Worm (Caenorhabditis elegans) whole organism, mixed stage, embryonic: ENCODE results near the gene K10D2.5.
A peak's percentile ranks its signal among the peaks of the same experiment; 100 is the strongest.

Experiments used
- M03D4.4 ChIP-seq: sonication (generic microtip); optimal IDR thresholded peaks from 2 replicates; lab custom pipeline; 2017; ENCODE audit warnings: mild to moderate bottlenecking, missing genetic modification characterization, missing compliant biosample characterization
- bed-3 ChIP-seq: fragments of 200-800 bp; sonication (Bioruptor generic); optimal IDR thresholded peaks from 3 replicates; lab custom pipeline; 2018; ENCODE audit warnings: mild to moderate bottlenecking, missing genetic modification characterization, moderate library complexity, missing compliant biosample characterization
- blmp-1 ChIP-seq: fragments of 150-350 bp; optimal IDR thresholded peaks from 2 replicates; lab custom pipeline; 2014; ENCODE audit warnings: missing biosample characterization, missing genetic modification characterization
- ceh-39 ChIP-seq: fragments of 150-350 bp; optimal IDR thresholded peaks from 2 replicates; lab custom pipeline; 2014; ENCODE audit warnings: missing biosample characterization, missing genetic modification characterization
- ceh-43 ChIP-seq: fragments of 200-800 bp; sonication (Bioruptor generic); optimal IDR thresholded peaks from 2 replicates; lab custom pipeline; 2018; ENCODE audit warnings: mild to moderate bottlenecking, missing genetic modification characterization, moderate library complexity, missing compliant biosample characterization
- ceh-83 ChIP-seq: fragments of 200-800 bp; sonication (Bioruptor generic); optimal IDR thresholded peaks from 2 replicates; lab custom pipeline; 2018; ENCODE audit warnings: mild to moderate bottlenecking, missing genetic modification characterization, missing compliant biosample characterization
- ces-1 ChIP-seq: fragments of 150-350 bp; optimal IDR thresholded peaks from 2 replicates; lab custom pipeline; 2014; ENCODE audit warnings: missing biosample characterization, missing genetic modification reagents, missing genetic modification characterization
- cnd-1 ChIP-seq: fragments of 200-800 bp; sonication (Bioruptor generic); optimal IDR thresholded peaks from 2 replicates; lab custom pipeline; 2018; ENCODE audit warnings: mild to moderate bottlenecking, missing genetic modification characterization, missing compliant biosample characterization
- drap-1 ChIP-seq: fragments of 200-800 bp; sonication (Bioruptor generic); optimal IDR thresholded peaks from 3 replicates; lab custom pipeline; 2018; ENCODE audit warnings: mild to moderate bottlenecking, missing genetic modification characterization, missing compliant biosample characterization
- elt-1 ChIP-seq: sonication (generic microtip); optimal IDR thresholded peaks from 2 replicates; lab custom pipeline; 2017; ENCODE audit warnings: missing genetic modification characterization, mild to moderate bottlenecking, missing compliant biosample characterization, antibody characterized with exemption, moderate library complexity, borderline replicate concordance; ENCODE audit not compliant: insufficient read depth
- elt-3 ChIP-seq: fragments of 150-350 bp; optimal IDR thresholded peaks from 2 replicates; lab custom pipeline; 2014; ENCODE audit warnings: missing biosample characterization, missing genetic modification characterization
- ham-2 ChIP-seq: fragments of 200-800 bp; sonication (Bioruptor generic); optimal IDR thresholded peaks from 2 replicates; lab custom pipeline; 2018; ENCODE audit warnings: mild to moderate bottlenecking, missing genetic modification characterization, missing compliant biosample characterization
- hlh-1 ChIP-seq: fragments of 150-350 bp; optimal IDR thresholded peaks from 2 replicates; lab custom pipeline; 2014; ENCODE audit warnings: missing biosample characterization, missing genetic modification reagents, missing genetic modification characterization
- lin-13 ChIP-seq: fragments of 150-350 bp; optimal IDR thresholded peaks from 2 replicates; lab custom pipeline; 2014; ENCODE audit warnings: missing biosample characterization, missing genetic modification characterization
- lin-32 ChIP-seq: fragments of 200-800 bp; sonication (Bioruptor generic); optimal IDR thresholded peaks from 2 replicates; lab custom pipeline; 2018; ENCODE audit warnings: mild to moderate bottlenecking, missing genetic modification characterization, missing compliant biosample characterization
- lsy-2 ChIP-seq: fragments of 150-350 bp; optimal IDR thresholded peaks from 2 replicates; lab custom pipeline; 2014; ENCODE audit warnings: missing biosample characterization, missing genetic modification characterization
- mab-5 ChIP-seq: fragments of 150-350 bp; optimal IDR thresholded peaks from 2 replicates; lab custom pipeline; 2014; ENCODE audit warnings: missing biosample characterization, missing genetic modification characterization
- mls-2 ChIP-seq: sonication (generic microtip); optimal IDR thresholded peaks from 2 replicates; lab custom pipeline; 2016; ENCODE audit warnings: mild to moderate bottlenecking, missing genetic modification characterization, moderate library complexity, missing compliant biosample characterization
- nhr-2 ChIP-seq: fragments of 150-350 bp; optimal IDR thresholded peaks from 2 replicates; lab custom pipeline; 2014; ENCODE audit warnings: missing biosample characterization, missing genetic modification characterization
- nhr-237 ChIP-seq: fragments of 150-350 bp; optimal IDR thresholded peaks from 2 replicates; lab custom pipeline; 2014; ENCODE audit warnings: missing biosample characterization, missing genetic modification characterization
- nhr-28 ChIP-seq: fragments of 150-350 bp; optimal IDR thresholded peaks from 2 replicates; lab custom pipeline; 2014; ENCODE audit warnings: missing biosample characterization, missing genetic modification characterization
- pha-4 ChIP-seq: fragments of 150-350 bp; optimal IDR thresholded peaks from 2 replicates; lab custom pipeline; 2018; ENCODE audit warnings: missing biosample characterization, missing genetic modification reagents, missing genetic modification characterization
- sem-2 ChIP-seq: fragments of 200-800 bp; sonication (Bioruptor generic); optimal IDR thresholded peaks from 2 replicates; lab custom pipeline; 2018; ENCODE audit warnings: mild to moderate bottlenecking, missing genetic modification characterization, missing compliant biosample characterization
- snpc-4 ChIP-seq: fragments of 150-350 bp; optimal IDR thresholded peaks from 2 replicates; lab custom pipeline; 2014; ENCODE audit warnings: missing biosample characterization, missing genetic modification characterization
- sptf-1 ChIP-seq: sonication (generic microtip); optimal IDR thresholded peaks from 2 replicates; lab custom pipeline; 2017; ENCODE audit warnings: mild to moderate bottlenecking, missing genetic modification characterization, moderate library complexity, missing compliant biosample characterization
- tbx-8 ChIP-seq: fragments of 200-800 bp; sonication (Bioruptor generic); optimal IDR thresholded peaks from 2 replicates; lab custom pipeline; 2018; ENCODE audit warnings: mild to moderate bottlenecking, missing genetic modification characterization, moderate library complexity, missing compliant biosample characterization
- unc-62 ChIP-seq: fragments of 150-350 bp; optimal IDR thresholded peaks from 2 replicates; lab custom pipeline; 2014; ENCODE audit warnings: missing biosample characterization, missing genetic modification reagents, missing genetic modification characterization
- zip-8 ChIP-seq: fragments of 150-350 bp; optimal IDR thresholded peaks from 2 replicates; lab custom pipeline; 2014; ENCODE audit warnings: missing biosample characterization, missing genetic modification characterization

The K10D2.5 gene

DNA sequence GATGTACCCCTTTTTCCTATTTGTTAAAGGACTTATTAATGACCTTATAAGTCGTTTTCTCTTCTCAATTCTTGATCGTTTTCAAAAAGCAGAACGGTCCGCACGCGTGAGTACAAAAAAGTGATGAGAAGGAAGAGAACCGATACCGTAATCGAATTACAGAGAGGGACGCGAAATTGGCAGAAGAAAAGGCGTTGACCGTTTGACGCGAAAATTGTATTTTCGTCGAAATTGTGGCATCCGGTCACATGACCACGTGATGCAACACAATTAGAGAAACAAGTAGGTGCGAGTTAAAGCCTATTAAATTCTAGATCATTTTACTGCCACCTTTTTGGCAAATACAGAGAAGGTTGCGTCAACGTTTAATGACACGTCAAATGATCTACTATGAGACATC is 28.4 kb upstream of the K10D2.5 start:
- TF ChIP-seq nhr-28 (no peak), zip-8 (tag; lab: Kevin White, UChicago) (no peak), sem-2 (no peak), elt-3 (no peak), nhr-2 (no peak), M03D4.4 (tag; lab: Kevin White, UChicago) (no peak), unc-62 (GFP tag; lab: Kevin White, UChicago) (no peak), bed-3 (GFP tag; lab: Kevin White, UChicago) (no peak), mls-2 (no peak), drap-1 (GFP tag; lab: Kevin White, UChicago) (no peak), lin-32 (GFP tag; lab: Kevin White, UChicago) (no peak), ces-1 (GFP tag; lab: Kevin White, UChicago) (no peak), mab-5 (tag; lab: Kevin White, UChicago) (no peak), snpc-4 (tag; lab: Kevin White, UChicago) (no peak)

DNA sequence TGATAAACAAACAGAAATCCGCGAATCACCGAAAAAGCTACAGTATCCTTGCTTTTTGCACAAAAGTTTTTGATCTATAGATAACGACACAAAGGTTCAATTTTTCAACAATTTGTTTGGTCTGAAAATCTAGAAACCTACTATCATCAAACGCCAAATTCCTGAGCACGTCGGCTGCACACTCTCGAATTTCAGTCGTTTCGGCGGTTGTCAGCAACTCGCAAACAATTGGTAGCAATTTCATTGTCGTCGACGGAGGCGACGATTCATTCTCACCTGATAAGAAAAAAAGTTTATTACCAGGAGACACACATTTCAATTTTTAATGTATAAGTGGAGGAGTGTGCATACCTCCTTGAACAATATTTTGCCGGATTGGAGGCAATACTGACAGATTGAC is 26.6 kb upstream of the K10D2.5 start:
- TF ChIP-seq snpc-4 (tag; lab: Kevin White, UChicago) (no peak), ham-2 (GFP tag; lab: Kevin White, UChicago) (no peak), mab-5 (tag; lab: Kevin White, UChicago) (no peak), ceh-83 (GFP tag; lab: Kevin White, UChicago) (no peak), sem-2 (no peak), drap-1 (GFP tag; lab: Kevin White, UChicago) (no peak), M03D4.4 (tag; lab: Kevin White, UChicago) (no peak)

DNA sequence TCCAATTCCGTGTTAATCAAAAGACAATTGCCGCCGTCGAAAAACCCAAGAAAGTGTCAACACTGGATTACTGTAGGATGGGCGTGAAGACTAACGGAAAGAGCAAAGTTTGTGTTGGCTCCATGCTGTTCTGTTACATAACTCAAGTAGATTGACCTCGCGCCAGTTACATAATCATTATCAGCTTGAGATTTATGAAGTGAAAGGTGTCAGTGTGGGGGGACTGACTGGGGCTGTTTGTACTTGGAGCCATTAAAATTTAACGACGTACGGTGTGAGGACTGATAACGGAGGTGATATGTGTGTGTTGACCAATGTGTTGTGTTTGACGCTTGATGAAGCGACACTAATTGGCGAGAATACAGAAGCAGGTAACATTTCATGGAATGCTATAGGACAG is 25.8 kb upstream of the K10D2.5 start:
- TF ChIP-seq sptf-1: no peak
- TF ChIP-seq tbx-8 (GFP tag; lab: Kevin White, UChicago): no peak
- no peak for TF ChIP-seq M03D4.4 (tag; lab: Kevin White, UChicago)
- TF ChIP-seq elt-3: no peak
- no peak for TF ChIP-seq nhr-237 (tag; lab: Kevin White, UChicago)
- TF ChIP-seq pha-4 (tag; lab: Kevin White, UChicago): no peak
- TF ChIP-seq sem-2: no peak
- no peak for TF ChIP-seq ces-1 (GFP tag; lab: Kevin White, UChicago)
- no peak for TF ChIP-seq hlh-1 (tag; lab: Kevin White, UChicago)
- TF ChIP-seq cnd-1 (tag; lab: Kevin White, UChicago): no peak
- TF ChIP-seq mls-2: no peak

DNA sequence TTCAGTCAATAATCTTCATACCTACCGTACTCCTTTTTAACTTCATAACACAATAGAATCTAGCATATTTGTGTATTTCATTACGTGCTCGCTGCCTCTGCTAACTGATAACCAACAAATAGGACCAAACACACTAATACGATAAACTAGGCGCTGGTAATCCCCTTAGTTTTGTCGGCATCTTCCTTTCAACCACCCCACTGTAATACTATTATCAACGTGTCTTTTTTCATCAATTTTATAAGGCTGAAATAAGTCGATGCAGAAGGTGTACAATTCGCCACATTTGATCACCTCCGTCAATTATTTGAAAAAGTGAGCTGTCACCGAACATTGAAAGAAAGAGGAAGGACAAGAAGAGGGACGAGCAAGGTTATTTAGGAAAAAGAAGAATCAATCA is 25.1 kb upstream of the K10D2.5 start:
- TF ChIP-seq ham-2 (GFP tag; lab: Kevin White, UChicago) (no peak), cnd-1 (tag; lab: Kevin White, UChicago) (no peak), lsy-2 (tag; lab: Kevin White, UChicago) (no peak), bed-3 (GFP tag; lab: Kevin White, UChicago) (no peak), ces-1 (GFP tag; lab: Kevin White, UChicago) (no peak), blmp-1 (tag; lab: Kevin White, UChicago) (no peak)

DNA sequence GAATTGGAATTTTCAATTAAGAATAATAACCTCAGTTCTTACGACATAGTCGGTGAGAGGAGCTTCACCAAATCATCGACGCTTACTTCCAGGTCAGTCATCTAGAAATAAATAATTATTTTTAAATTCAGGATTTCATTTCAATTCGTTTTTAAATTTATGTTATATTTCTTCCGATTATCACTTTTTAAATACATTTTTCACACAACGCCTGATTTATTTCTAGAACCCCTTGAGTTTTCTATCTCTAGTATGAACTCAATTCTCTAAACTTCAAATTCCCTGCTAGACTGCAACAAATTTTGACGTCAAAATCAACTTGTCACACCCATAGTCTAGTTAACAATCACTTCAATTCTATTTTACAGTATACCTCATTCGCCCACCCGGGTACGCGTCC is 23.0 kb upstream of the K10D2.5 start, which contains the start of gene Y54H5A.2:
Gene Y54H5A.2 (minus strand): TSS at position 101 of the 400 bp plus-strand sequence.
- TF ChIP-seq elt-1 (no peak), cnd-1 (tag; lab: Kevin White, UChicago) (no peak), mab-5 (tag; lab: Kevin White, UChicago) (no peak), blmp-1 (tag; lab: Kevin White, UChicago) (no peak), hlh-1 (tag; lab: Kevin White, UChicago) (no peak), ceh-83 (GFP tag; lab: Kevin White, UChicago) (no peak), sptf-1 (no peak), tbx-8 (GFP tag; lab: Kevin White, UChicago) (no peak), ceh-43 (no peak), bed-3 (GFP tag; lab: Kevin White, UChicago) (no peak), ham-2 (GFP tag; lab: Kevin White, UChicago) (no peak), ceh-39 (tag; lab: Kevin White, UChicago) (no peak), zip-8 (tag; lab: Kevin White, UChicago) (no peak)

DNA sequence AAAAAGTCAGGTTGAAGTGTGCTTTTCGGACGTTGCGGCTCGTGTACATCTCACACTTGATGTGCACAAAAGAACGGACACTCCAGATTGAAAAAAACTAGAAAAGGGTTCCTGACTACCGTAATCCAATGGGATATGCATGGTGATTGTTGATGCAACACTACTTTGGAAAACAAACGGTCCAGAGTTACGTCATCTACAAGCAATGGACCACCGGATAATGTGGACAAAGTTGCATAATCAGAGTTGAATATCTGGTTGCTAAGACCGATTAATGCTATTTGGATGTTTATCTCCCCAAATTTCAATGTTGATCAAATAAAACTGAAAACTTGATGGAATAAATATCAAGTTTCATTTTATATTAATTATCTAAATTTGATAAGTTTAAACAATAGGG is 22.5 kb upstream of the K10D2.5 start:
- TF ChIP-seq cnd-1 (tag; lab: Kevin White, UChicago): no peak
- peak; percentile 83 for TF ChIP-seq nhr-2
- no peak for TF ChIP-seq lin-13
- TF ChIP-seq zip-8 (tag; lab: Kevin White, UChicago): peak; percentile 85
- TF ChIP-seq lsy-2 (tag; lab: Kevin White, UChicago): peak; percentile 28
- no peak for TF ChIP-seq elt-3
- TF ChIP-seq, all 35 proteins: peak for 3
